Fruit fly (Drosophila melanogaster): Measurements from ENCODE around the gene CG4757.

DNA sequence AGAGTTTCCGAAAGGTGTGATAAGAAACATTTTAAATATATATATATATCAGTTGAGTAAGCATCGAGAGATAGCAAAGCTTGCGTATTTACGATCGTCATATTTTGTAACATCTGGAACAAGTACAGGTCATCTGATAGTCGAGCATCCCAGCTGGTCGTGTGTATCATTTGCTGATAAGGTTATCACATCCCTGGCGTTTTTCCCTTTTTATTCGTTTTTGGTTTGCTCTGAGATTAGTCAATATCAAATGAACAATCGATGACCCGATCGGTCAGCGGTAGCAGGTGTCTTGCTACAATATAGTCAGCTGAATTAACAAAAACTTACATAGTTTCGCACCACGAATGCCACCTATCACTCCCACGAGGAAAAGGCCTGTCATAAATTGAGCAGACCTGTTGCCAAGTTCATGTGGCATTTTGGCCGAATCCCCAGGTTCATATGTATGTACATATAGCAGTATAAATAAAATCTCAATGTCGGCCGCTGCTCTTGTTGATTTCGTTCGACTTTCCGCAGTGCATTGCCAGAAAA, 39.9 kb downstream of the CG4757 start:
- no peak for TF ChIP-seq Hr78 (GFP tag; optimal IDR thresholded peaks at IDR 0.05)
- peak; percentile 76 for TF ChIP-seq fru (GFP tag; optimal IDR thresholded peaks at IDR 0.05)
- peak; percentile 61 for TF ChIP-seq pan (optimal IDR thresholded peaks at IDR 0.05)
- TF ChIP-seq Dfd (GFP tag; optimal IDR thresholded peaks at IDR 0.05), result no peak
- TF ChIP-seq Sp1 (GFP tag; optimal IDR thresholded peaks at IDR 0.05), result peak; percentile 74
- TF ChIP-seq OdsH (GFP tag; optimal IDR thresholded peaks at IDR 0.05), result peak; percentile 85
- peak; percentile 85 for TF ChIP-seq h (GFP tag; optimal IDR thresholded peaks at IDR 0.05)
- TF ChIP-seq sage (GFP tag; optimal IDR thresholded peaks at IDR 0.05), result peak; percentile 80
- peak; percentile 86 for TF ChIP-seq rgr (GFP tag; optimal IDR thresholded peaks at IDR 0.05)
- TF ChIP-seq usp (GFP tag; optimal IDR thresholded peaks at IDR 0.05), result no peak
- TF ChIP-seq N (GFP tag; optimal IDR thresholded peaks at IDR 0.05), result no peak
- peak; percentile 65 for TF ChIP-seq HLH106 (tag; optimal IDR thresholded peaks at IDR 0.05)
- TF ChIP-seq Vsx2 (GFP tag; optimal IDR thresholded peaks at IDR 0.05; ENCODE audit: partially characterized antibody), result no peak
- no peak for TF ChIP-seq Myc (optimal IDR thresholded peaks at IDR 0.05)
